Worm (Caenorhabditis elegans) whole organism, L4 larva: Measurements from ENCODE around the gene T09D3.9.
A peak's percentile ranks its signal among the peaks of the same experiment; 100 is the strongest.

Experiments
- Y105C5A.15 ChIP-seq: fragments of 200-800 bp; sonication (Bioruptor generic); IDR thresholded peaks from 2 replicates; pipeline ENCODE4 v1.3.6; 2022; ENCODE audit warnings: missing genetic modification characterization, missing compliant biosample characterization
- arid-1 ChIP-seq: fragments of 200-800 bp; sonication (Bioruptor generic); conservative IDR thresholded peaks from 2 replicates; pipeline ENCODE4 v1.3.6; 2022; ENCODE audit warnings: missing genetic modification reagents, missing genetic modification characterization, missing compliant biosample characterization
- ceh-28 ChIP-seq: fragments of 150-350 bp; optimal IDR thresholded peaks from 2 replicates; lab custom pipeline; 2014; ENCODE audit warnings: missing biosample characterization, missing genetic modification reagents, missing genetic modification characterization
- daf-19 ChIP-seq: fragments of 200-800 bp; sonication (Bioruptor generic); conservative IDR thresholded peaks from 2 replicates; pipeline ENCODE4 v1.3.6; 2022; ENCODE audit warnings: missing genetic modification characterization, missing compliant biosample characterization
- egl-43 ChIP-seq: fragments of 200-800 bp; sonication (Bioruptor generic); IDR thresholded peaks from 2 replicates; pipeline ENCODE4 v1.3.6; 2022; ENCODE audit warnings: missing genetic modification reagents, missing genetic modification characterization, missing compliant biosample characterization
- gei-8 ChIP-seq: fragments of 200-800 bp; sonication (Bioruptor generic); optimal IDR thresholded peaks from 2 replicates; lab custom pipeline; 2018; ENCODE audit warnings: mild to moderate bottlenecking, missing genetic modification characterization, missing compliant biosample characterization
- nhr-77 ChIP-seq: fragments of 150-350 bp; optimal IDR thresholded peaks from 2 replicates; lab custom pipeline; 2014; ENCODE audit warnings: missing biosample characterization, missing genetic modification characterization
- set-16 ChIP-seq: fragments of 200-800 bp; sonication (Bioruptor generic); IDR thresholded peaks from 2 replicates; pipeline ENCODE4 v1.3.6; 2022; ENCODE audit warnings: missing genetic modification reagents, missing genetic modification characterization, missing compliant biosample characterization
- snpc-4 ChIP-seq: fragments of 150-350 bp; optimal IDR thresholded peaks from 2 replicates; lab custom pipeline; 2014; ENCODE audit warnings: missing biosample characterization, missing genetic modification characterization
- unc-62 ChIP-seq, 3 experiments: fragments of 150-350 bp in 1 of 3; sonication (generic microtip); optimal IDR thresholded peaks in 2 of 3; peaks in 1 of 3; 1 replicate in 1 of 3; 2 replicates in 2 of 3; lab custom pipeline; 2014 to 2017; ENCODE audit warnings: missing biosample characterization in 3 of 3, missing genetic modification characterization in 3 of 3, missing genetic modification reagents in 3 of 3, missing genotype in 1 of 3

The T09D3.9 gene

ce11 chrV:5322815-5323214 is 45.9 kb downstream of the T09D3.9 start:
- TF ChIP-seq snpc-4, result no peak
- TF ChIP-seq unc-62 (GFP tag; optimal IDR thresholded peaks at IDR 0.05 in 1 of 2; lab: Kevin White, UChicago), result peak in 1 of 2 experiments; percentile 60
- no peak for TF ChIP-seq unc-62 (tag; optimal IDR thresholded peaks at IDR 0.05; lab: Kevin White, UChicago)
- no peak for TF ChIP-seq gei-8
- no peak for TF ChIP-seq arid-1 (GFP tag; lab: Robert Waterston, UW)
- TF ChIP-seq Y105C5A.15 (GFP tag; lab: Robert Waterston, UW), result no peak
- no peak for TF ChIP-seq daf-19 (GFP tag; lab: Robert Waterston, UW)
- no peak for TF ChIP-seq egl-43 (GFP tag; lab: Robert Waterston, UW)

- TF ChIP-seq nhr-77 (tag; lab: Kevin White, UChicago), result no peak
- peak; percentile 42; the same call in 1 of the 2 replicates for TF ChIP-seq set-16 (GFP tag; lab: Robert Waterston, UW)
These were observed 49.2 kb downstream of the T09D3.9 start, which contains the start of gene ceh-34 for ce11 chrV:5319477-5319876. ceh-34 (minus strand) TSS chrV:5319577.

- no peak for TF ChIP-seq ceh-28 (tag; lab: Kevin White, UChicago)
- TF ChIP-seq unc-62 (GFP tag; optimal IDR thresholded peaks at IDR 0.05 in 1 of 2; lab: Kevin White, UChicago), result peak in 1 of 2 experiments; percentile 97
- TF ChIP-seq unc-62 (tag; optimal IDR thresholded peaks at IDR 0.05; lab: Kevin White, UChicago), result no peak
These were observed 50.3 kb downstream of the T09D3.9 start for ce11 chrV:5318349-5318748.
